Worm (Caenorhabditis elegans) whole organism, late embryonic: ENCODE results near the gene pqn-31.

ENCODE experiments used
- F13H6.1 ChIP-seq: sonication (generic microtip); optimal IDR thresholded peaks from 2 replicates; lab custom pipeline; 2016; ENCODE audit warnings: missing genetic modification characterization, missing compliant biosample characterization
- K09A11.1 ChIP-seq: sonication (generic microtip); optimal IDR thresholded peaks from 2 replicates; lab custom pipeline; 2017; ENCODE audit warnings: antibody characterized with exemption, mild to moderate bottlenecking, missing genetic modification characterization, missing compliant biosample characterization; ENCODE audit not compliant: insufficient read depth
- T23F11.4 ChIP-seq: fragments of 200-800 bp; sonication (Bioruptor generic); optimal IDR thresholded peaks from 2 replicates; lab custom pipeline; 2018; ENCODE audit warnings: mild to moderate bottlenecking, missing genetic modification characterization, missing compliant biosample characterization
- ceh-14 ChIP-seq: sonication (generic microtip); optimal IDR thresholded peaks from 2 replicates; lab custom pipeline; 2016; ENCODE audit warnings: missing genotype, missing genetic modification characterization, missing compliant biosample characterization
- ceh-18 ChIP-seq: sonication (generic microtip); optimal IDR thresholded peaks from 2 replicates; lab custom pipeline; 2016; ENCODE audit warnings: missing genetic modification characterization, missing compliant biosample characterization
- ceh-2 ChIP-seq: sonication (generic microtip); optimal IDR thresholded peaks from 2 replicates; lab custom pipeline; 2016; ENCODE audit warnings: missing genotype, missing genetic modification characterization, missing compliant biosample characterization
- ceh-22 ChIP-seq: sonication (generic microtip); optimal IDR thresholded peaks from 2 replicates; lab custom pipeline; 2017; ENCODE audit warnings: missing biosample characterization, missing genetic modification characterization
- ceh-24 ChIP-seq: sonication (generic microtip); optimal IDR thresholded peaks from 2 replicates; lab custom pipeline; 2016; ENCODE audit warnings: mild to moderate bottlenecking, missing genetic modification characterization, missing compliant biosample characterization
- ceh-30 ChIP-seq: fragments of 150-350 bp; optimal IDR thresholded peaks from 2 replicates; lab custom pipeline; 2014; ENCODE audit warnings: missing biosample characterization, missing genetic modification characterization
- ceh-31 ChIP-seq: sonication (generic microtip); optimal IDR thresholded peaks from 2 replicates; lab custom pipeline; 2016; ENCODE audit warnings: missing genetic modification characterization, missing compliant biosample characterization
- ceh-34 ChIP-seq: sonication (generic microtip); optimal IDR thresholded peaks from 2 replicates; lab custom pipeline; 2016; ENCODE audit warnings: mild to moderate bottlenecking, missing genetic modification characterization, missing compliant biosample characterization
- ceh-48 ChIP-seq: sonication (generic microtip); optimal IDR thresholded peaks from 2 replicates; lab custom pipeline; 2016; ENCODE audit warnings: missing genetic modification characterization, inconsistent platforms, missing compliant biosample characterization
- ceh-6 ChIP-seq: fragments of 200-800 bp; sonication (Bioruptor generic); optimal IDR thresholded peaks from 2 replicates; lab custom pipeline; 2018; ENCODE audit warnings: mild to moderate bottlenecking, missing genetic modification characterization, missing compliant biosample characterization
- ceh-9 ChIP-seq: sonication (generic microtip); optimal IDR thresholded peaks from 2 replicates; lab custom pipeline; 2016; ENCODE audit warnings: mild to moderate bottlenecking, missing genetic modification characterization, inconsistent platforms, missing compliant biosample characterization
- dve-1 ChIP-seq: sonication (generic microtip); optimal IDR thresholded peaks from 2 replicates; lab custom pipeline; 2017; ENCODE audit warnings: antibody characterized with exemption, mild to moderate bottlenecking, missing genetic modification characterization, missing compliant biosample characterization
- elt-2 ChIP-seq: sonication (generic microtip); optimal IDR thresholded peaks from 2 replicates; lab custom pipeline; 2016; ENCODE audit warnings: missing genetic modification reagents, missing genetic modification characterization, missing compliant biosample characterization
- elt-4 ChIP-seq: sonication (generic microtip); optimal IDR thresholded peaks from 2 replicates; lab custom pipeline; 2016; ENCODE audit warnings: missing genetic modification characterization, missing compliant biosample characterization
- ets-4 ChIP-seq: sonication (generic microtip); optimal IDR thresholded peaks from 2 replicates; lab custom pipeline; 2016; ENCODE audit warnings: missing genetic modification characterization, missing compliant biosample characterization
- fax-1 ChIP-seq: sonication (generic microtip); optimal IDR thresholded peaks from 2 replicates; lab custom pipeline; 2016; ENCODE audit warnings: missing genotype, missing genetic modification characterization, missing compliant biosample characterization
- fkh-10 ChIP-seq: fragments of 150-350 bp; optimal IDR thresholded peaks from 2 replicates; lab custom pipeline; 2014; ENCODE audit warnings: missing biosample characterization, missing genetic modification reagents, missing genetic modification characterization
- hlh-13 ChIP-seq: fragments of 200-800 bp; sonication (Bioruptor generic); optimal IDR thresholded peaks from 2 replicates; lab custom pipeline; 2018; ENCODE audit warnings: mild to moderate bottlenecking, missing genetic modification characterization, missing compliant biosample characterization
- lin-11 ChIP-seq: fragments of 200-800 bp; sonication (Bioruptor generic); optimal IDR thresholded peaks from 2 replicates; lab custom pipeline; 2018; ENCODE audit warnings: mild to moderate bottlenecking, missing genetic modification characterization, missing compliant biosample characterization
- madf-2 ChIP-seq: sonication (generic microtip); optimal IDR thresholded peaks from 2 replicates; lab custom pipeline; 2017; ENCODE audit warnings: missing genetic modification characterization, missing compliant biosample characterization
- nfya-1 ChIP-seq: sonication (generic microtip); optimal IDR thresholded peaks from 2 replicates; lab custom pipeline; 2017; ENCODE audit warnings: missing genetic modification characterization, mild to moderate bottlenecking, missing compliant biosample characterization, antibody characterized with exemption, moderate library complexity
- nhr-11 ChIP-seq: fragments of 150-350 bp; optimal IDR thresholded peaks from 2 replicates; lab custom pipeline; 2014; ENCODE audit warnings: missing biosample characterization, missing genetic modification characterization
- nhr-232 ChIP-seq: sonication (generic microtip); optimal IDR thresholded peaks from 2 replicates; lab custom pipeline; 2016; ENCODE audit warnings: missing genetic modification characterization, missing compliant biosample characterization
- odd-2 ChIP-seq: sonication (generic microtip); optimal IDR thresholded peaks from 2 replicates; lab custom pipeline; 2017; ENCODE audit warnings: antibody characterized with exemption, mild to moderate bottlenecking, missing genetic modification characterization, missing compliant biosample characterization
- pag-3 ChIP-seq: sonication (generic microtip); optimal IDR thresholded peaks from 2 replicates; lab custom pipeline; 2016; ENCODE audit warnings: missing compliant biosample characterization, missing genetic modification characterization, borderline replicate concordance
- pat-9 ChIP-seq: fragments of 200-800 bp; sonication (Bioruptor generic); optimal IDR thresholded peaks from 2 replicates; lab custom pipeline; 2018; ENCODE audit warnings: mild to moderate bottlenecking, missing genetic modification characterization, moderate library complexity, missing compliant biosample characterization
- pha-4 ChIP-seq: fragments of 150-350 bp; optimal IDR thresholded peaks from 2 replicates; lab custom pipeline; 2018; ENCODE audit warnings: missing biosample characterization, missing genetic modification reagents, missing genetic modification characterization
- pqm-1 ChIP-seq: sonication (generic microtip); optimal IDR thresholded peaks from 2 replicates; lab custom pipeline; 2016; ENCODE audit warnings: missing genetic modification characterization, missing compliant biosample characterization
- sox-2 ChIP-seq: fragments of 200-800 bp; sonication (Bioruptor generic); IDR thresholded peaks from 2 replicates; pipeline ENCODE4 v1.3.6; 2022; ENCODE audit warnings: missing genetic modification reagents, missing genetic modification characterization, missing compliant biosample characterization
- ttx-3 ChIP-seq: sonication (generic microtip); optimal IDR thresholded peaks from 2 replicates; lab custom pipeline; 2016; ENCODE audit warnings: missing genetic modification reagents, missing genetic modification characterization, missing compliant biosample characterization
- unc-42 ChIP-seq: sonication (generic microtip); optimal IDR thresholded peaks from 2 replicates; lab custom pipeline; 2016; ENCODE audit warnings: missing genotype, missing genetic modification characterization, missing compliant biosample characterization

Gene pqn-31

ce11 chrV:9095613-9096317 is 13.6 kb upstream of the pqn-31 start, which contains the start of gene F21C10.10 (continued):
- TF ChIP-seq elt-2 (tag; lab: Kevin White, UChicago): peak; percentile 78
- no peak for TF ChIP-seq pat-9 (tag; lab: Kevin White, UChicago)
- TF ChIP-seq ceh-9 (tag; lab: Kevin White, UChicago): no peak
- TF ChIP-seq hlh-13 (GFP tag; lab: Kevin White, UChicago): no peak
- TF ChIP-seq ceh-2: no peak
- TF ChIP-seq fkh-10 (GFP tag; lab: Kevin White, UChicago): no peak
- TF ChIP-seq ttx-3 (tag; lab: Kevin White, UChicago): no peak
- no peak for TF ChIP-seq pha-4 (tag; lab: Kevin White, UChicago)
- TF ChIP-seq nfya-1 (tag; lab: Kevin White, UChicago): peak; percentile 76
- TF ChIP-seq T23F11.4 (GFP tag; lab: Kevin White, UChicago): no peak
- TF ChIP-seq ceh-18: peak; percentile 73
- no peak for TF ChIP-seq nhr-232 (tag; lab: Kevin White, UChicago)
- TF ChIP-seq ceh-6 (GFP tag; lab: Kevin White, UChicago): no peak
- no peak for TF ChIP-seq F13H6.1 (tag; lab: Kevin White, UChicago)
- no peak for TF ChIP-seq ceh-48 (tag; lab: Kevin White, UChicago)
- peak; percentile 37 for TF ChIP-seq dve-1 (tag; lab: Kevin White, UChicago)
- TF ChIP-seq sox-2 (GFP tag; lab: Robert Waterston, UW): peak; percentile 40; the same call in 1 of the 2 replicates
- peak; percentile 67 for TF ChIP-seq unc-42 (tag; lab: Kevin White, UChicago)

ce11 chrV:9096674-9097073 is 12.7 kb upstream of the pqn-31 start:
- no peak for TF ChIP-seq T23F11.4 (GFP tag; lab: Kevin White, UChicago)
- no peak for TF ChIP-seq pqm-1
- TF ChIP-seq ceh-30 (tag; lab: Kevin White, UChicago): no peak
- no peak for TF ChIP-seq ceh-34 (tag; lab: Kevin White, UChicago)
- TF ChIP-seq ceh-14: no peak
- no peak for TF ChIP-seq nhr-11 (tag; lab: Kevin White, UChicago)
- no peak for TF ChIP-seq ceh-24 (tag; lab: Kevin White, UChicago)
- no peak for TF ChIP-seq pha-4 (tag; lab: Kevin White, UChicago)
- TF ChIP-seq elt-2 (tag; lab: Kevin White, UChicago): no peak
- TF ChIP-seq madf-2 (tag; lab: Kevin White, UChicago): no peak
- no peak for TF ChIP-seq ceh-31 (tag; lab: Kevin White, UChicago)
- no peak for TF ChIP-seq ets-4 (tag; lab: Kevin White, UChicago)
- TF ChIP-seq unc-42 (tag; lab: Kevin White, UChicago): no peak

ce11 chrV:9097213-9097612 is 12.2 kb upstream of the pqn-31 start:
- TF ChIP-seq ceh-22 (tag; lab: Kevin White, UChicago) (no peak), ceh-30 (tag; lab: Kevin White, UChicago) (no peak), ceh-48 (tag; lab: Kevin White, UChicago) (no peak)
- TF ChIP-seq, all 69 proteins: peak for 0

ce11 chrV:9098280-9098973 is 11.0 kb upstream of the pqn-31 start, which contains the start of gene F21C10.9:
Gene F21C10.9 (minus strand): TSS chrV:9098696.
- TF ChIP-seq pag-3 (tag; lab: Kevin White, UChicago): no peak
- no peak for TF ChIP-seq K09A11.1 (tag; lab: Kevin White, UChicago)
- no peak for TF ChIP-seq ceh-31 (tag; lab: Kevin White, UChicago)
- no peak for TF ChIP-seq fax-1 (tag; lab: Kevin White, UChicago)
- no peak for TF ChIP-seq ceh-2
- TF ChIP-seq lin-11 (tag; lab: Kevin White, UChicago): no peak
- TF ChIP-seq odd-2 (tag; lab: Kevin White, UChicago): no peak
- TF ChIP-seq hlh-13 (GFP tag; lab: Kevin White, UChicago): no peak
- TF ChIP-seq elt-4 (tag; lab: Kevin White, UChicago): no peak
- no peak for TF ChIP-seq unc-42 (tag; lab: Kevin White, UChicago)
- no peak for TF ChIP-seq fkh-10 (GFP tag; lab: Kevin White, UChicago)
- no peak for TF ChIP-seq madf-2 (tag; lab: Kevin White, UChicago)
- TF ChIP-seq, all 69 proteins: peak for 0
